Worm (Caenorhabditis elegans): ENCODE data around the gene alp-1.

The alp-1 gene

ce11 chrIV:8891131-8891530 is 38.8 kb downstream of the alp-1 start, which contains the start of gene spr-2 (continued):
- TF ChIP-seq madf-8 (GFP tag; conservative IDR thresholded peaks at IDR 0.05) (no peak), lir-1 (GFP tag; conservative IDR thresholded peaks at IDR 0.05) (no peak), somi-1 (GFP tag; optimal IDR thresholded peaks at IDR 0.05) (no peak), mxl-1 (tag; optimal IDR thresholded peaks at IDR 0.05) (no peak), him-1 (tag; optimal IDR thresholded peaks at IDR 0.05) (no peak), ztf-6 (GFP tag; IDR thresholded peaks at IDR 0.05) (no peak), F55B11.4 (tag; optimal IDR thresholded peaks at IDR 0.05; ENCODE audit: borderline replicate concordance, insufficient read depth) (no peak), C17E4.6 (GFP tag; IDR thresholded peaks at IDR 0.05) (no peak), ztf-28 (GFP tag; IDR thresholded peaks at IDR 0.05) (no peak), ceh-58 (GFP tag; IDR thresholded peaks at IDR 0.05) (no peak), sea-2 (GFP tag; IDR thresholded peaks at IDR 0.05) (no peak), T07F8.4 (tag; optimal IDR thresholded peaks at IDR 0.05) (no peak), aptf-2 (GFP tag; conservative IDR thresholded peaks at IDR 0.05) (no peak), F52B5.7 (tag; optimal IDR thresholded peaks at IDR 0.05) (no peak), let-607 (tag; optimal IDR thresholded peaks at IDR 0.05) (no peak), egrh-3 (GFP tag; IDR thresholded peaks at IDR 0.05) (no peak), zfh-2 (GFP tag; conservative IDR thresholded peaks at IDR 0.05) (no peak), B0336.3 (GFP tag; IDR thresholded peaks at IDR 0.05) (peak; percentile 49), attf-3 (GFP tag; conservative IDR thresholded peaks at IDR 0.05) (peak; percentile 58), K12H6.12 (tag; optimal IDR thresholded peaks at IDR 0.05) (peak; percentile 54), hlh-12 (tag; optimal IDR thresholded peaks at IDR 0.05) (no peak), ZK185.1 (tag; optimal IDR thresholded peaks at IDR 0.05; ENCODE audit: poor library complexity, severe bottlenecking) (peak; percentile 44), lag-1 (GFP tag; IDR thresholded peaks at IDR 0.05) (no peak), tbx-9 (tag; optimal IDR thresholded peaks at IDR 0.05; ENCODE audit: borderline replicate concordance) (no peak), lsl-1 (GFP tag; optimal IDR thresholded peaks at IDR 0.05) (peak; percentile 42), ztf-18 (tag; optimal IDR thresholded peaks at IDR 0.05) (peak; percentile 92), bed-1 (GFP tag; IDR thresholded peaks at IDR 0.05) (no peak), efl-1 (GFP tag; optimal IDR thresholded peaks at IDR 0.05) (peak; percentile 30), lin-54 (GFP tag; optimal IDR thresholded peaks at IDR 0.05) (peak; percentile 85), D2030.7 (GFP tag; IDR thresholded peaks at IDR 0.05) (peak; percentile 10; the same call in 1 of the 2 replicates), ekl-4 (GFP tag; IDR thresholded peaks at IDR 0.05) (0 out of 2 replicates have a peak, but pooled peaks have one; percentile 13), bed-2 (GFP tag; IDR thresholded peaks at IDR 0.05) (no peak), ztf-22 (GFP tag; optimal IDR thresholded peaks at IDR 0.05) (no peak), akir-1 (GFP tag; optimal IDR thresholded peaks at IDR 0.05) (no peak), gei-17 (GFP tag; optimal IDR thresholded peaks at IDR 0.05) (no peak), nhr-80 (tag; optimal IDR thresholded peaks at IDR 0.05) (peak; percentile 52), nhr-90 (tag; optimal IDR thresholded peaks at IDR 0.05) (no peak), ceh-40 (GFP tag; IDR thresholded peaks at IDR 0.05) (no peak), unc-62 (GFP tag; optimal IDR thresholded peaks at IDR 0.05) (no peak), ztf-3 (GFP tag; optimal IDR thresholded peaks at IDR 0.05) (no peak)

- no peak for TF ChIP-seq efl-1 (GFP tag; optimal IDR thresholded peaks at IDR 0.05)
- no peak for TF ChIP-seq hrde-1 (tag; optimal IDR thresholded peaks at IDR 0.05; ENCODE audit: borderline replicate concordance)
- 0 out of 2 replicates have a peak, but pooled peaks have one; percentile 9 for TF ChIP-seq lin-26 (GFP tag; IDR thresholded peaks at IDR 0.05)
- TF ChIP-seq madf-6 (GFP tag; IDR thresholded peaks at IDR 0.05): peak; percentile 29; the same call in 1 of the 2 replicates
- TF ChIP-seq Y95B8A.8 (GFP tag; IDR thresholded peaks at IDR 0.05): 0 out of 2 replicates have a peak, but pooled peaks have one; percentile 21
Observed at ce11 chrIV:8892558-8892957, 40.3 kb downstream of the alp-1 start, which contains the start of gene C27B7.2. Gene C27B7.2, plus strand, starts transcription at chrIV:8892858.

Measured in whole organism, young adult.